Worm (Caenorhabditis elegans) whole organism, mixed stage, embryonic: ENCODE results near the gene uso-1.
"Not testable (repeated sequence)": the region's sequence is repeated elsewhere in the genome, so short reads cannot be mapped to it uniquely, and the experiment has no call there.

ENCODE experiments used
- ces-1 ChIP-seq: fragments of 150-350 bp; optimal IDR thresholded peaks from 2 replicates; lab custom pipeline; 2014; ENCODE audit warnings: missing biosample characterization, missing genetic modification reagents, missing genetic modification characterization
- nhr-237 ChIP-seq: fragments of 150-350 bp; optimal IDR thresholded peaks from 2 replicates; lab custom pipeline; 2014; ENCODE audit warnings: missing biosample characterization, missing genetic modification characterization
- nhr-28 ChIP-seq: fragments of 150-350 bp; optimal IDR thresholded peaks from 2 replicates; lab custom pipeline; 2014; ENCODE audit warnings: missing biosample characterization, missing genetic modification characterization
- nhr-76 ChIP-seq: sonication (generic microtip); optimal IDR thresholded peaks from 2 replicates; lab custom pipeline; 2017; ENCODE audit warnings: missing biosample characterization, missing genetic modification characterization
- unc-39 ChIP-seq: fragments of 150-350 bp; optimal IDR thresholded peaks from 2 replicates; lab custom pipeline; 2014; ENCODE audit warnings: missing biosample characterization, missing genetic modification characterization

DNA sequence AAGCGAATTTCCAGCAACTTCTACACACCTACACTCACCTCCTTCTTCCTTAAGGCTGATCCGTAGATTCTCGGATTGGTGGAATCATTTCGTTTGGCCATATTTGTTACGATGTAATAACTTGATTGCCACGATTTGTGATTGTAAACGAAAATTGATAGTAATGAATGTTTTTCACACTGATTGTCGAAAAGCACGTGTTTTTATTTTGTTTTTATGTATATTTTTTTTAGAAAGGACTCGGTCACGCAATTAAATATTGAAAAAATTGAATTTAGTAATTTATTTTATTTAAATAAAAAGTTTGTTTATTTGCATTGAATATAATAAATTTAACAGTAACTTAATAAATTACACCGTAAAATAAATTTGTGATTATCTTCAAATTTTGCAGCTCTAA is 20.7 kb downstream of the uso-1 start, which contains the start of gene K09B11.5:
- TF ChIP-seq nhr-237; unc-39 (tag; lab: Kevin White, UChicago); ces-1 (GFP tag; lab: Kevin White, UChicago); nhr-76 (tag; lab: Kevin White, UChicago); nhr-28 (tag; lab: Kevin White, UChicago): not testable (repeated sequence)
